Worm (Caenorhabditis elegans) whole organism, mixed stage, embryonic: ENCODE measurements around the gene sod-1.

Source experiments
- lin-13 ChIP-seq: fragments of 150-350 bp; optimal IDR thresholded peaks from 2 replicates; lab custom pipeline; 2014; ENCODE audit warnings: missing biosample characterization, missing genetic modification characterization
- snpc-4 ChIP-seq: fragments of 150-350 bp; optimal IDR thresholded peaks from 2 replicates; lab custom pipeline; 2014; ENCODE audit warnings: missing biosample characterization, missing genetic modification characterization
- unc-62 ChIP-seq: fragments of 150-350 bp; optimal IDR thresholded peaks from 2 replicates; lab custom pipeline; 2014; ENCODE audit warnings: missing biosample characterization, missing genetic modification reagents, missing genetic modification characterization

DNA sequence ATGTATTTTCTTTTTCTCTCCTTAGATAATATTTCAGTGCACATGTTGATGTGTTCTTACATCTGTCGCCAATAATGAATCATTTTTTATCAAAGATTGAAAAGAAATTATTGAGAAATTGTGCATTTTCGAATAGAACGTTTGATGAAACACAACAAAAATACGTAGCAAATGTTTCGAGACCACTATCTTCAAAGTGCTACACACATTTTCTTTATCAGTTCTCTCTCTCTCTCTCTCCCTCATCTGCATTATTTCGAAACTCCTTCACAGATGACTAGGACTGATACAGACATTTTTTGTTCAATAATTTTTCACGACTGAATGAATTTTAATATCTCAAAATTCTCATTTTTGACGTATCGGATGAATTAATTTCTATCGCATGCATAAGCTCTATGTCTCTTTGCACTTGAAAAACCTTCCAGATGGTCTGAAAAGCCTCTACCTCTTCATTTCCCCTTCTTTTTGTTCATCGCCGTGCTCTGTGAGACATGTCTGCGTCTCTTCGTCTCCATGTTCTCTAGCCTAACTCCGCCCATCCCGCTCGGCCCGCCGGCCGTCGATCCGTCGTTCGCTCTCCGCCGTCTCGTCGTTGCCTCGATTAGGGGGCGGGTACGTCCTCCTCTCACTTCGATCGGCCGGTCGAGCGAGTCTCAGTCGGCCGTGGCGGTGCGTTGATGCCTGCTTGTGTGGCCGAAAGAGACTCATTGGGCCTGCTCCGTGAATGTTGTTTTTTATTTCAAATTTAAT lies 30.2 kb downstream of the sod-1 start:
- TF ChIP-seq lin-13 (no peak), unc-62 (GFP tag; lab: Kevin White, UChicago) (no peak), snpc-4 (tag; lab: Kevin White, UChicago) (no peak)
